Worm (Caenorhabditis elegans): Measurements from ENCODE around the gene F54F11.1.

DNA sequence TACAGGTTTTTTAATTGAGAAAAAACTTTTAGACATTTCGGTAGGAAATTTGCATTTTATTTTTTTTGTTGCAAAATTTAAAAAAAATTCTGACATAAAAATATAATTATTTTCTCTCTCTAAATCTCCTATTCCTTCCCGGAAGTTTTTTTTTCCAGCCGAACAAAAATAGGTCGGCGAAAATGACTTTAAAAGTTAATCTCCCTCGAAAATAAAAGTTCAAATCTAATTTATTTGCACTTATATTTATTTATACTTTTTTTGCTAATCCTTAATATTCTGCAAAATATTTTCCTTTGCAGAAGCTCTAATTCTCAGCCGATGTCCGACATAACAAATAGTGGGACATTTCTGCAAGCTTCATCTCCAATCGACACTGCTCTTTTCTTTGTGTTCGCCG is 2.2 kb upstream of the F54F11.1 start, which contains the start of gene F45H10.5:
- TF ChIP-seq ztf-23 (GFP tag; IDR thresholded peaks at IDR 0.05) (no peak), flt-1 (GFP tag; IDR thresholded peaks at IDR 0.05) (no peak), ztf-29 (GFP tag; IDR thresholded peaks at IDR 0.05) (no peak), ref-1 (GFP tag; conservative IDR thresholded peaks at IDR 0.05) (no peak), T22C8.4 (GFP tag; IDR thresholded peaks at IDR 0.05) (no peak), tab-1 (GFP tag; IDR thresholded peaks at IDR 0.05) (no peak), klf-2 (GFP tag; conservative IDR thresholded peaks at IDR 0.05) (no peak)

All from whole organism, midembryonic.